Fruit fly (Drosophila melanogaster): Measurements from ENCODE around the gene Hs3st-B.

Hs3st-B gene

DNA sequence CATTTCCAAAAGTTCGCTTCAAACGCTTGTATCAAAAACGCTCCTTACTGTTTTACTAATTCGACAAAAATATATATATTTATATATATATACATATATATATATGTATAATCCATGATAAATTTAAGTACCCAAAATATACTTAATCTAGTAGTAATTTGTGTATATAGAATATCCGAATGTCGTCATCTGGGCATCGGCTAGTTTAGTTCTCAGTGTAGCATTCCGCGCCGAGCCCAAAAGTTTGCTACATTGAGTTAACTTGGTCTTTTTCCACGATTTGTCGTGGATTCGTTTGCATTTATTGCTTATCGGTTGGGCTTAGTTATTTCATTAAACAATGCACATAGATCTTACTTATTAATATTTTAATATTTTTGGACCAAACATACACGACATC, 32.8 kb downstream of the Hs3st-B start (continued):
- TF ChIP-seq Tbp (GFP tag; optimal IDR thresholded peaks at IDR 0.05) (no peak), CG12155 (GFP tag; optimal IDR thresholded peaks at IDR 0.05) (peak; percentile 9), Fer1 (GFP tag; optimal IDR thresholded peaks at IDR 0.05) (peak; percentile 3), CG1024 (GFP tag; IDR thresholded peaks at IDR 0.05) (no peak), knrl (GFP tag; IDR thresholded peaks at IDR 0.05; ENCODE audit: partially characterized antibody) (no peak), ATbp (GFP tag; optimal IDR thresholded peaks at IDR 0.05) (peak; percentile 32), CG42726 (GFP tag; IDR thresholded peaks at IDR 0.05; ENCODE audit: partially characterized antibody) (no peak), CG34376 (GFP tag; optimal IDR thresholded peaks at IDR 0.05) (no peak), CG2712 (tag; optimal IDR thresholded peaks at IDR 0.05) (peak; percentile 27), pfk (GFP tag; optimal IDR thresholded peaks at IDR 0.05) (no peak), Fer3 (tag; optimal IDR thresholded peaks at IDR 0.05) (peak; percentile 14), CG31224 (GFP tag; IDR thresholded peaks at IDR 0.05) (no peak), onecut (GFP tag; IDR thresholded peaks at IDR 0.05) (no peak), CG10431 (GFP tag; optimal IDR thresholded peaks at IDR 0.05) (no peak), cato (GFP tag; optimal IDR thresholded peaks at IDR 0.05; ENCODE audit: borderline replicate concordance) (no peak), bowl (GFP tag; IDR thresholded peaks at IDR 0.05) (no peak), sr (GFP tag; IDR thresholded peaks at IDR 0.05) (no peak), HHEX (GFP tag; optimal IDR thresholded peaks at IDR 0.05) (peak; percentile 45), sna (GFP tag; IDR thresholded peaks at IDR 0.05; ENCODE audit: partially characterized antibody) (no peak), CG11456 (GFP tag; IDR thresholded peaks at IDR 0.05) (no peak; the same call in 2 of the 3 replicates), Xbp1 (GFP tag; optimal IDR thresholded peaks at IDR 0.05) (peak; percentile 35), unpg (GFP tag; optimal IDR thresholded peaks at IDR 0.05) (peak; percentile 53), NFAT (GFP tag; IDR thresholded peaks at IDR 0.05) (peak; percentile 24; the same call in 1 of the 2 replicates), crp (GFP tag; optimal IDR thresholded peaks at IDR 0.05) (no peak), CG11723 (GFP tag; optimal IDR thresholded peaks at IDR 0.05) (no peak), gem (tag; optimal IDR thresholded peaks at IDR 0.05) (peak; percentile 63), CG4820 (GFP tag; optimal IDR thresholded peaks at IDR 0.05) (no peak), pan (optimal IDR thresholded peaks at IDR 0.05) (no peak), pan (GFP tag; optimal IDR thresholded peaks at IDR 0.05 in 1 of 2, IDR thresholded peaks at IDR 0.05 in 1 of 2) (peak in 1 of 2 experiments; percentile 45), unc-4 (GFP tag; IDR thresholded peaks at IDR 0.05; ENCODE audit: partially characterized antibody) (no peak), CG12391 (tag; optimal IDR thresholded peaks at IDR 0.05) (peak; percentile 12), exex (tag; optimal IDR thresholded peaks at IDR 0.05) (no peak), Myb (GFP tag; optimal IDR thresholded peaks at IDR 0.05) (no peak), Doc3 (GFP tag; IDR thresholded peaks at IDR 0.05; ENCODE audit: partially characterized antibody) (no peak), CG11560 (tag; IDR thresholded peaks at IDR 0.05) (no peak), ftz-f1 (GFP tag; optimal IDR thresholded peaks at IDR 0.05) (no peak), Hr3 (GFP tag; optimal IDR thresholded peaks at IDR 0.05) (peak; percentile 4), Poxn (GFP tag; IDR thresholded peaks at IDR 0.05) (no peak), vvl (GFP tag; IDR thresholded peaks at IDR 0.05) (peak; percentile 59), fd96Cb (tag; optimal IDR thresholded peaks at IDR 0.05) (peak; percentile 8), kay (GFP tag; optimal IDR thresholded peaks at IDR 0.05) (no peak), CG4404 (GFP tag; IDR thresholded peaks at IDR 0.05) (no peak), CG8359 (GFP tag; optimal IDR thresholded peaks at IDR 0.05; ENCODE audit: borderline replicate concordance) (no peak), D19B (GFP tag; optimal IDR thresholded peaks at IDR 0.05) (no peak), GATAe (GFP tag; conservative IDR thresholded peaks at IDR 0.05) (no peak), CG10209 (GFP tag; optimal IDR thresholded peaks at IDR 0.05) (peak; percentile 6), cwo (GFP tag; optimal IDR thresholded peaks at IDR 0.05) (no peak), kni (GFP tag; optimal IDR thresholded peaks at IDR 0.05) (no peak), chif (GFP tag; optimal IDR thresholded peaks at IDR 0.05) (no peak), CG17385 (GFP tag; optimal IDR thresholded peaks at IDR 0.05) (no peak), CG2116 (GFP tag; optimal IDR thresholded peaks at IDR 0.05) (no peak)
